Fruit fly (Drosophila melanogaster): ENCODE data around the gene CG13875.

CG13875 gene

DNA sequence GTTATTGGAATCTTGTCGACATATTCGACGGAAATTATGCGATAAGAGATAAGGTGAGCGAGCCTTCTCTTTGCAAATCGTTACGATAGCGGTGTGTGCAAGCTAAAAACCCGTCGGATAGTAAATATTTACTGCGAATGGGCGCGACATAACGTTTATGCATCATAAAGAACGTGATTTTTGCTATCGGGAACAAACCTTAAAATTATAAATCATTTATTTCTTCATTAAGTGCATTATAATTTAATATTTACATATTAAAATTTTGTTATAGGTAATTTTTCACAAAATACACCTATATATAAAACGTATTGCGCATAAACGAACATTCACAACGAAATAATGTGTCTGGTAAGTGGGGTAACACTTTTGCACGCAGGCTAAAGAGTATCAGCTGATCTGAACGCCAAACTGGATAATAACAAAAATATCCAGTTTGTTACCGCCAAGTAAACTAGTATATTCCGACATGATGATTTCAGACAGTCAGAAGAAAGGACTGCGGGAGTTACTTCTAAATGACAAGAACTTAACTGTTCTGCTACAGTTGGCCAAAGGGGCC is 26.1 kb downstream of the CG13875 start, which contains the start of the genes Gk1 and CG13876 (continued):
- TF ChIP-seq CG1832 (GFP tag; optimal IDR thresholded peaks at IDR 0.05) (no peak), Dbx (GFP tag; IDR thresholded peaks at IDR 0.05) (peak; percentile 96), CG16813 (GFP tag; IDR thresholded peaks at IDR 0.05; ENCODE audit: partially characterized antibody) (no peak), CG2129 (GFP tag; IDR thresholded peaks at IDR 0.05; ENCODE audit: partially characterized antibody) (no peak), CG30431 (GFP tag; optimal IDR thresholded peaks at IDR 0.05) (peak; percentile 83), CG1024 (GFP tag; IDR thresholded peaks at IDR 0.05) (peak; percentile 74), ac (GFP tag; optimal IDR thresholded peaks at IDR 0.05) (peak; percentile 76), CG1602 (GFP tag; optimal IDR thresholded peaks at IDR 0.05) (peak; percentile 91), so (GFP tag; IDR thresholded peaks at IDR 0.05) (peak; percentile 95), CG9437 (GFP tag; optimal IDR thresholded peaks at IDR 0.05) (peak; percentile 93), CG18619 (GFP tag; optimal IDR thresholded peaks at IDR 0.05) (peak; percentile 94), ase (GFP tag; IDR thresholded peaks at IDR 0.05) (peak; percentile 90), CG11247 (GFP tag; IDR thresholded peaks at IDR 0.05) (peak; percentile 91), ERR (GFP tag; optimal IDR thresholded peaks at IDR 0.05) (no peak), nerfin-2 (GFP tag; IDR thresholded peaks at IDR 0.05; ENCODE audit: partially characterized antibody) (no peak), Bteb2 (GFP tag; optimal IDR thresholded peaks at IDR 0.05) (peak; percentile 77), Hr39 (optimal IDR thresholded peaks at IDR 0.05) (no peak), CG15073 (GFP tag; optimal IDR thresholded peaks at IDR 0.05) (peak; percentile 19), CG7839 (tag; optimal IDR thresholded peaks at IDR 0.05) (peak; percentile 97), ewg (GFP tag; optimal IDR thresholded peaks at IDR 0.05) (peak; percentile 81), ash1 (GFP tag; optimal IDR thresholded peaks at IDR 0.05) (no peak), CG14965 (GFP tag; optimal IDR thresholded peaks at IDR 0.05; ENCODE audit: borderline replicate concordance) (no peak), CG34422 (GFP tag; IDR thresholded peaks at IDR 0.05) (peak; percentile 93), amos (GFP tag; IDR thresholded peaks at IDR 0.05; ENCODE audit: partially characterized antibody) (no peak), luna (GFP tag; optimal IDR thresholded peaks at IDR 0.05) (no peak), wdn (GFP tag; IDR thresholded peaks at IDR 0.05) (peak; percentile 94), pum (GFP tag; optimal IDR thresholded peaks at IDR 0.05) (peak; percentile 29), CG12744 (GFP tag; optimal IDR thresholded peaks at IDR 0.05) (peak; percentile 62), CG14667 (GFP tag; IDR thresholded peaks at IDR 0.05) (peak; percentile 84), Max (GFP tag; optimal IDR thresholded peaks at IDR 0.05) (peak; percentile 90), CG31441 (GFP tag; IDR thresholded peaks at IDR 0.05) (no peak; the same call in 1 of the 2 replicates), ara (GFP tag; IDR thresholded peaks at IDR 0.05) (peak; percentile 94), bcd (GFP tag; optimal IDR thresholded peaks at IDR 0.05) (peak; percentile 94), sna (GFP tag; IDR thresholded peaks at IDR 0.05; ENCODE audit: partially characterized antibody) (no peak), CG17568 (GFP tag; optimal IDR thresholded peaks at IDR 0.05) (no peak), CG14441 (GFP tag; IDR thresholded peaks at IDR 0.05) (peak; percentile 90), Nf-YA (GFP tag; IDR thresholded peaks at IDR 0.05) (peak; percentile 89), CG7987 (GFP tag; optimal IDR thresholded peaks at IDR 0.05) (peak; percentile 89), Fer3 (tag; optimal IDR thresholded peaks at IDR 0.05) (peak; percentile 97), Dref (GFP tag; IDR thresholded peaks at IDR 0.05) (no peak), zfh1 (GFP tag; IDR thresholded peaks at IDR 0.05) (peak; percentile 96), CG13123 (GFP tag; optimal IDR thresholded peaks at IDR 0.05) (peak; percentile 86), zfh2 (GFP tag; optimal IDR thresholded peaks at IDR 0.05) (peak; percentile 63), lov (optimal IDR thresholded peaks at IDR 0.05) (no peak), lov (GFP tag; IDR thresholded peaks at IDR 0.05) (peak; percentile 91), gem (tag; optimal IDR thresholded peaks at IDR 0.05) (peak; percentile 98), CG15696 (tag; optimal IDR thresholded peaks at IDR 0.05) (peak; percentile 95), Mad (GFP tag; optimal IDR thresholded peaks at IDR 0.05) (peak; percentile 64), Dad (GFP tag; optimal IDR thresholded peaks at IDR 0.05) (peak; percentile 7), CG18476 (GFP tag; optimal IDR thresholded peaks at IDR 0.05) (peak; percentile 81), Doc3 (GFP tag; IDR thresholded peaks at IDR 0.05; ENCODE audit: partially characterized antibody) (no peak)

All from whole organism, embryonic.